Fruit fly (Drosophila melanogaster): ENCODE measurements around the gene CG44325.

Gene CG44325

DNA sequence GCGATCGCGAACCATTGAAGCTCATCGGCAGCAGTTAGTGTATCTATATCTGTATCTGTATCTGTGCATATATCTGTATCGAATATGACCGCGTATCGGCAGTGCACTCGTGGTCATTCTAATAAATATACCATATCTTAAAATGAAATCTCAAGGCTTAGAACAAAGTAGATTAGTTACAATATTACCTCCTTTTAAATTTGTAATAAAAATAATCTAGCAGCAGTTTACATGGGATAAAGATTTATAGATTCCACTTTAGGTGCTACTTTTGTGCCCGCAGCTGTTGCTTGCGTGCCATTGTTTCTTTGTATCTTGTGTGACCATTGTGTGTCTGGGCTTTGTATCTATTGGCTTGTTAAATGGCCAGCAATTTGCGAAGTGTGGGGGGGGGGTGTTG, 18.2 kb downstream of the CG44325 start:
- TF ChIP-seq rgr (GFP tag; optimal IDR thresholded peaks at IDR 0.05) (peak; percentile 76), Hnf4 (GFP tag; optimal IDR thresholded peaks at IDR 0.05) (no peak), Vsx2 (GFP tag; optimal IDR thresholded peaks at IDR 0.05; ENCODE audit: partially characterized antibody) (no peak), Hr83 (GFP tag; optimal IDR thresholded peaks at IDR 0.05; ENCODE audit: poor library complexity, severe bottlenecking) (no peak), tai (GFP tag; optimal IDR thresholded peaks at IDR 0.05) (no peak), foxo (GFP tag; optimal IDR thresholded peaks at IDR 0.05) (peak in 1 of 2 experiments; percentile 68), sv (GFP tag; optimal IDR thresholded peaks at IDR 0.05) (peak; percentile 9), N (GFP tag; optimal IDR thresholded peaks at IDR 0.05) (no peak), HLH106 (tag; optimal IDR thresholded peaks at IDR 0.05) (peak; percentile 56), Jra (GFP tag; optimal IDR thresholded peaks at IDR 0.05) (peak; percentile 23), CrebA (GFP tag; optimal IDR thresholded peaks at IDR 0.05; ENCODE audit: borderline replicate concordance) (no peak), pan (optimal IDR thresholded peaks at IDR 0.05) (no peak), Mio (GFP tag; optimal IDR thresholded peaks at IDR 0.05) (no peak), sage (GFP tag; optimal IDR thresholded peaks at IDR 0.05) (peak; percentile 68), jim (GFP tag; optimal IDR thresholded peaks at IDR 0.05) (no peak), CG32264 (GFP tag; optimal IDR thresholded peaks at IDR 0.05) (peak; percentile 15), Hr78 (GFP tag; optimal IDR thresholded peaks at IDR 0.05) (no peak), fru (GFP tag; optimal IDR thresholded peaks at IDR 0.05) (peak; percentile 68), brk (GFP tag; optimal IDR thresholded peaks at IDR 0.05) (no peak), psq (GFP tag; optimal IDR thresholded peaks at IDR 0.05) (peak; percentile 63), Rel (GFP tag; optimal IDR thresholded peaks at IDR 0.05) (no peak), Rel (tag; optimal IDR thresholded peaks at IDR 0.05) (no peak), usp (GFP tag; optimal IDR thresholded peaks at IDR 0.05) (no peak), br (GFP tag; optimal IDR thresholded peaks at IDR 0.05) (peak; percentile 64), lola (GFP tag; optimal IDR thresholded peaks at IDR 0.05) (no peak), ey (GFP tag; optimal IDR thresholded peaks at IDR 0.05) (peak; percentile 76), dmrt93B (GFP tag; optimal IDR thresholded peaks at IDR 0.05) (peak; percentile 71), dl (GFP tag; optimal IDR thresholded peaks at IDR 0.05; ENCODE audit: insufficient read depth in 1 of 2, partially characterized antibody in 2 of 2) (no peak), h (GFP tag; optimal IDR thresholded peaks at IDR 0.05) (peak; percentile 80), Dfd (GFP tag; optimal IDR thresholded peaks at IDR 0.05) (no peak), woc (GFP tag; optimal IDR thresholded peaks at IDR 0.05) (peak; percentile 5), Myc (optimal IDR thresholded peaks at IDR 0.05) (no peak), OdsH (GFP tag; optimal IDR thresholded peaks at IDR 0.05) (peak; percentile 76), Abd-B (GFP tag; optimal IDR thresholded peaks at IDR 0.05) (no peak), Sp1 (GFP tag; optimal IDR thresholded peaks at IDR 0.05) (peak; percentile 45), dsf (GFP tag; optimal IDR thresholded peaks at IDR 0.05; ENCODE audit: borderline replicate concordance) (no peak), Dif (GFP tag; optimal IDR thresholded peaks at IDR 0.05; ENCODE audit: partially characterized antibody) (no peak), GATAd (GFP tag; optimal IDR thresholded peaks at IDR 0.05) (no peak), CG9705 (GFP tag; optimal IDR thresholded peaks at IDR 0.05) (no peak)

DNA sequence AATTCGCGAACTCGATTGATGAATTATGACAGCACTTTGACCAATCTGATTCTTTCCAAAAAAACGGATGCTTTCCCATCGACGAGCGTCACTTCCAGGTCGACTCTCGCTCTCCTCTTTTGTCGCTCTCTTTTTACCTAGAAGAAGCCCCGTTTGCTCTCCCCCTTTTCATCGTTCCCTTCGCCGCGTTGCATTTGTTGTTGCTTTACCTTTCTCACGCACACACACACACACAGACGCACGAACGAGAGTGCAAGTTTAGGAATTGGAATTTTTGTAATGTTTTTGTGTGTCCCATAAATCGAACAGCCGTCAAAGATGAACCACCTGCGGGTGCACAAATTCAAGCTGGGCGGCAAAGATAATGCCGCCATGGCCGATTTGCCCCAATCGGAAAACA, 29.4 kb downstream of the CG44325 start:
- no peak for TF ChIP-seq Vsx2 (GFP tag; optimal IDR thresholded peaks at IDR 0.05; ENCODE audit: partially characterized antibody)
- TF ChIP-seq Hnf4 (GFP tag; optimal IDR thresholded peaks at IDR 0.05), result no peak
- TF ChIP-seq pan (optimal IDR thresholded peaks at IDR 0.05), result no peak
- TF ChIP-seq dsf (GFP tag; optimal IDR thresholded peaks at IDR 0.05; ENCODE audit: borderline replicate concordance), result no peak
- TF ChIP-seq foxo (GFP tag; optimal IDR thresholded peaks at IDR 0.05), result no peak
- no peak for TF ChIP-seq Dfd (GFP tag; optimal IDR thresholded peaks at IDR 0.05)
- TF ChIP-seq OdsH (GFP tag; optimal IDR thresholded peaks at IDR 0.05), result no peak
- no peak for TF ChIP-seq rgr (GFP tag; optimal IDR thresholded peaks at IDR 0.05)
- TF ChIP-seq CrebA (GFP tag; optimal IDR thresholded peaks at IDR 0.05; ENCODE audit: borderline replicate concordance), result no peak
- no peak for TF ChIP-seq jim (GFP tag; optimal IDR thresholded peaks at IDR 0.05)
- TF ChIP-seq woc (GFP tag; optimal IDR thresholded peaks at IDR 0.05), result no peak
- no peak for TF ChIP-seq Jra (GFP tag; optimal IDR thresholded peaks at IDR 0.05)

DNA sequence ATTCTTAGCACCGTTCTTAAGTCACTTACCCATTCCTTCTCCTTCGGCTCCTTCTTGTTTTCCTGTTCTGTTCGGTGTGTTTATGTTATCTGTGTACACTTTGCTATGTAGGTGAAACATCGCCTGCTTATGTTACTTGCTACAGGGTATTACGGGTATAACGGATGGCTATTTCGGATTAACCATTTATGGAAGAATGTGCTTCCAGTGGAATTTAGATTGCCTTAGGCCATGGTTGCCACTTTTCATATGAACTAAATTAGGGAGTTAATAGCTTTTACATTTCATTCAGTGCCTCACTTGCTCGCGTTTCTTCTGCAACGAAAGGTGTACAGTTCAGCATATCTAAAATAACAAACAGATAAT, 29.9 kb downstream of the CG44325 start:
- TF ChIP-seq psq (GFP tag; optimal IDR thresholded peaks at IDR 0.05) (peak; percentile 42), foxo (GFP tag; optimal IDR thresholded peaks at IDR 0.05) (no peak), fru (GFP tag; optimal IDR thresholded peaks at IDR 0.05) (peak; percentile 15)
